Fruit fly (Drosophila melanogaster): ENCODE data around the gene CG43092.

The CG43092 gene

DNA sequence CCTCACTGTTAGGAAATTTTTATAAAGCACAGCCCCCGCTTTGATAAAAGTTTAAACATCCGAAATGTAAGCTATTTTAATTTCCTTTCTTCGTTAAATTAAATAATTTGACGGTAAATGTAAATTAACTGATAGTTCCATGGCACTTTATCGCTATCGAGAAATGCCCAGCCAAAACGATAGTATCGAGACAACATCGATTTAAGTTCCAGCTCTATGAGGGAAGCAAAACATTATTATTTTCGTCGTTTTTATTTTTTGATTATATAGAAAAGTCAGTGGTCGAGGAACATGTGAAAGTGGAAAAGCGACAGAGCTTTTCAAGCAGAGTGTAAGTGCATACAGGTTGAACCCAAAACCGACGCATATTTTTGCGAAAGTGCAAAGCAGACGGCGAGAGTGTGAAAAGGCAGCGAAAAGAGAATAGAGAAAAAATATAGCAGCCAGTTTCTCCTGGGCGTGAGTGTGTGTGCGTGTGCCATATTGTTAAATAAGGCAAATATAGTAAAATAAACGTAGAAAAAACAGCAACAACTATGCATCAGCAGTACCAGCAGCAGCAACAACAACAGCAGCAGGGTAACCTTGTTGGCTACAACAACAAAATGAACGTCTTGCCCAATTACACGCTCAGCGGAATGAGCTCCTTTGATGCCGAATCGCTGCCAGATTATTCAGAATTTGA lies 42.6 kb downstream of the CG43092 start, which contains the start of gene CG45049 (continued):
- TF ChIP-seq H2.0 (GFP tag; IDR thresholded peaks at IDR 0.05) = no peak
- no peak for TF ChIP-seq p53 (GFP tag; optimal IDR thresholded peaks at IDR 0.05)
- peak; percentile 83 for TF ChIP-seq sens (GFP tag)
- TF ChIP-seq bowl (GFP tag; IDR thresholded peaks at IDR 0.05) = no peak
- no peak for TF ChIP-seq CrebB (tag; optimal IDR thresholded peaks at IDR 0.05)
- no peak for TF ChIP-seq CG13123 (GFP tag; optimal IDR thresholded peaks at IDR 0.05)
- no peak for TF ChIP-seq bab2 (GFP tag; optimal IDR thresholded peaks at IDR 0.05)
- no peak for TF ChIP-seq crc (GFP tag; optimal IDR thresholded peaks at IDR 0.05)
- TF ChIP-seq CG8281 (tag; optimal IDR thresholded peaks at IDR 0.05) = no peak
- 0 out of 2 replicates have a peak, but pooled peaks have one; percentile 37 for TF ChIP-seq CG3847 (GFP tag; IDR thresholded peaks at IDR 0.05)
- TF ChIP-seq CG10565 (GFP tag; optimal IDR thresholded peaks at IDR 0.05) = no peak
- TF ChIP-seq gcm2 (GFP tag; optimal IDR thresholded peaks at IDR 0.05) = no peak
- TF ChIP-seq zf30C (GFP tag; optimal IDR thresholded peaks at IDR 0.05) = no peak
- TF ChIP-seq gsb (GFP tag; IDR thresholded peaks at IDR 0.05) = no peak
- no peak for TF ChIP-seq CG15514 (GFP tag; optimal IDR thresholded peaks at IDR 0.05)
- no peak for TF ChIP-seq eyg (GFP tag; optimal IDR thresholded peaks at IDR 0.05)
- TF ChIP-seq CG1602 (GFP tag; optimal IDR thresholded peaks at IDR 0.05) = no peak
- peak; percentile 63 for TF ChIP-seq Dref (GFP tag; IDR thresholded peaks at IDR 0.05)
- TF ChIP-seq CG11456 (GFP tag; IDR thresholded peaks at IDR 0.05) = no peak
- no peak for TF ChIP-seq sqz (GFP tag; optimal IDR thresholded peaks at IDR 0.05)
- no peak for TF ChIP-seq CG7987 (GFP tag; optimal IDR thresholded peaks at IDR 0.05)
- no peak for TF ChIP-seq CG33557 (GFP tag; optimal IDR thresholded peaks at IDR 0.05)
- peak; percentile 8 for TF ChIP-seq CG2712 (tag; optimal IDR thresholded peaks at IDR 0.05)
- no peak for TF ChIP-seq CG11247 (GFP tag; IDR thresholded peaks at IDR 0.05)
- TF ChIP-seq Hr3 (GFP tag; optimal IDR thresholded peaks at IDR 0.05) = no peak
- no peak for TF ChIP-seq otp (GFP tag; IDR thresholded peaks at IDR 0.05)
- TF ChIP-seq knrl (GFP tag; IDR thresholded peaks at IDR 0.05; ENCODE audit: partially characterized antibody) = peak; percentile 91
- no peak for TF ChIP-seq unpg (GFP tag; optimal IDR thresholded peaks at IDR 0.05)
- TF ChIP-seq slou (GFP tag; optimal IDR thresholded peaks at IDR 0.05) = no peak

DNA sequence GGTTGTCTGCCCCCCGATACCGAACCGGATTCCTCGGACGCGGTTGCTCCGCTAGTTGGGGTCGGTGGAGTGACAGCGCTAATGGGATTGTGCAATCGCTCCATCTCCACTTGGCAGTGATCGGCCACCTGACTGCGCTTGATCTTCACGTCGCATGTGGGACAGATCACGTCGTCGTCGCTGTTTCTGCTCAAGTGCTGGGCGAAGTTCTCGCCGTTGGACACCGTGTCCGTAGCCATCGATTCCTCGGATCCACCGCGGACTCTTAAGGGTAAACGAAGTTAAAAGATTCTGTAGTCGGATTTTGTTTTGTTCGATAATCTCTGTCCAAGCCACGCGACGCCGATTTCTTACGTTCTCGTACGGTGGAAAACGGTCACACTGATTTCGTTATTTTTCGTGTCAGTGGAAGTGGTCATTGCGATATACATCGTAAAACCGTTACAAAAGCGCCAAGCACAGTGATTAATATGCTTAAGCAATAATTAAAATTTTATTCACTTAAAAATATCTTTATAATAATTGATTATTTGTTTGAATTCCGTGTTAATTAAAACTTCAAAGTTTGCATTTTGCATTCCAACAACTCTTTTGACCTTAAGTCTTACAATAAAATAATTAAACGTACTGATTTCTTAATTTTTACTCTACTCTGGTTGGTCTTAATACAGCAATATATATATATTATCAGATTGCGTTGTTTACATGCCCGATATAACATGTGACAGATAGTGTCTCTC lies 43.3 kb downstream of the CG43092 start, which contains the start of gene RNF220:
TSS of gene RNF220 (minus strand) at position 384 of the 740 bp plus-strand sequence.
- TF ChIP-seq lola (GFP tag; optimal IDR thresholded peaks at IDR 0.05) = peak in 1 of 3 experiments; percentile 16
- TF ChIP-seq prd (optimal IDR thresholded peaks at IDR 0.05) = no peak
- TF ChIP-seq prd (GFP tag; IDR thresholded peaks at IDR 0.05) = peak; percentile 7; the same call in 1 of the 3 replicates
- TF ChIP-seq Ets65A (GFP tag) = peak; percentile 67
- peak; percentile 21 for TF ChIP-seq az2 (GFP tag; optimal IDR thresholded peaks at IDR 0.05)
- TF ChIP-seq gem (tag; optimal IDR thresholded peaks at IDR 0.05) = peak; percentile 49
- TF ChIP-seq zf30C (GFP tag; optimal IDR thresholded peaks at IDR 0.05) = no peak
- peak; percentile 31 for TF ChIP-seq CG4424 (GFP tag; optimal IDR thresholded peaks at IDR 0.05)
- no peak for TF ChIP-seq pfk (GFP tag; optimal IDR thresholded peaks at IDR 0.05)
- TF ChIP-seq exex (tag; optimal IDR thresholded peaks at IDR 0.05) = no peak
- TF ChIP-seq sr (GFP tag; IDR thresholded peaks at IDR 0.05) = no peak
- TF ChIP-seq dmrt99B (tag; optimal IDR thresholded peaks at IDR 0.05) = peak; percentile 13
- peak; percentile 33 for TF ChIP-seq grau (tag; optimal IDR thresholded peaks at IDR 0.05)
- TF ChIP-seq inv (GFP tag; IDR thresholded peaks at IDR 0.05; ENCODE audit: partially characterized antibody) = peak; percentile 48; the same call in 1 of the 2 replicates
- TF ChIP-seq Ets97D (GFP tag; optimal IDR thresholded peaks at IDR 0.05) = peak; percentile 20
- TF ChIP-seq CG7839 (tag; optimal IDR thresholded peaks at IDR 0.05) = peak; percentile 39
- TF ChIP-seq Sox100B (GFP tag; optimal IDR thresholded peaks at IDR 0.05) = peak; percentile 40
- peak; percentile 11 for TF ChIP-seq vnd (GFP tag; IDR thresholded peaks at IDR 0.05; ENCODE audit: partially characterized antibody)
- peak; percentile 11 for TF ChIP-seq CG2129 (GFP tag; IDR thresholded peaks at IDR 0.05; ENCODE audit: partially characterized antibody)
- peak; percentile 97 for TF ChIP-seq CG9437 (GFP tag; optimal IDR thresholded peaks at IDR 0.05)
- TF ChIP-seq Dbx (GFP tag; IDR thresholded peaks at IDR 0.05) = peak; percentile 20; the same call in 1 of the 3 replicates
- TF ChIP-seq CG17829 (tag; optimal IDR thresholded peaks at IDR 0.05) = peak; percentile 1

All from whole organism, embryonic.